Worm (Caenorhabditis elegans) whole organism, L2 larva: Measurements from ENCODE around the gene cyp-14A2.

Source experiments
- C34F6.9 ChIP-seq: fragments of 150-350 bp; optimal IDR thresholded peaks from 2 replicates; lab custom pipeline; 2014; ENCODE audit warnings: missing biosample characterization, missing genetic modification characterization
- F13H6.1 ChIP-seq: sonication (generic microtip); optimal IDR thresholded peaks from 2 replicates; lab custom pipeline; 2016; ENCODE audit warnings: missing genetic modification characterization, missing compliant biosample characterization
- R02D3.7 ChIP-seq: fragments of 150-350 bp; optimal IDR thresholded peaks from 2 replicates; lab custom pipeline; 2014; ENCODE audit warnings: missing biosample characterization, missing genetic modification characterization
- Y55F3AM.14 ChIP-seq: fragments of 200-800 bp; sonication (Bioruptor generic); optimal IDR thresholded peaks from 2 replicates; lab custom pipeline; 2018; ENCODE audit warnings: mild to moderate bottlenecking, missing genetic modification characterization, missing compliant biosample characterization
- ZK546.5 ChIP-seq: sonication (generic microtip); optimal IDR thresholded peaks from 2 replicates; lab custom pipeline; 2017; ENCODE audit warnings: missing biosample characterization, missing genetic modification characterization
- alr-1 ChIP-seq: fragments of 150-350 bp; optimal IDR thresholded peaks from 2 replicates; lab custom pipeline; 2014; ENCODE audit warnings: missing biosample characterization, missing genetic modification characterization
- ama-1 ChIP-seq: fragments of 150-350 bp; optimal IDR thresholded peaks from 2 replicates; lab custom pipeline; 2018; ENCODE audit warnings: inconsistent platforms
- ceh-16 ChIP-seq: fragments of 150-350 bp; optimal IDR thresholded peaks from 2 replicates; lab custom pipeline; 2014; ENCODE audit warnings: missing biosample characterization, missing genetic modification characterization
- ceh-82 ChIP-seq: fragments of 150-350 bp; optimal IDR thresholded peaks from 2 replicates; lab custom pipeline; 2014; ENCODE audit warnings: missing biosample characterization, missing genetic modification characterization
- crh-2 ChIP-seq: sonication (generic microtip); optimal IDR thresholded peaks from 2 replicates; lab custom pipeline; 2017; ENCODE audit warnings: missing biosample characterization, missing genetic modification characterization
- egl-27 ChIP-seq: sonication (generic microtip); optimal IDR thresholded peaks from 3 replicates; lab custom pipeline; 2017; ENCODE audit warnings: missing biosample characterization, missing genetic modification reagents, missing genetic modification characterization
- elt-1 ChIP-seq: fragments of 150-350 bp; optimal IDR thresholded peaks from 2 replicates; lab custom pipeline; 2014; ENCODE audit warnings: missing biosample characterization, missing genetic modification characterization
- elt-3 ChIP-seq: sonication (generic microtip); optimal IDR thresholded peaks from 2 replicates; lab custom pipeline; 2017; ENCODE audit warnings: missing biosample characterization, missing genetic modification characterization
- fos-1 ChIP-seq: fragments of 150-350 bp; optimal IDR thresholded peaks from 2 replicates; lab custom pipeline; 2014; ENCODE audit warnings: missing biosample characterization, missing genetic modification characterization
- gmeb-1 ChIP-seq: fragments of 150-350 bp; optimal IDR thresholded peaks from 2 replicates; lab custom pipeline; 2014; ENCODE audit warnings: missing biosample characterization, missing genetic modification characterization
- lin-11 ChIP-seq: fragments of 150-350 bp; sonication (generic microtip); optimal IDR thresholded peaks from 2 replicates; lab custom pipeline; 2014; ENCODE audit warnings: missing biosample characterization, missing genetic modification characterization, inconsistent platforms, mixed read lengths
- lsy-2 ChIP-seq, 2 experiments: fragments of 150-350 bp in 1 of 2; sonication (generic microtip) in 1 of 2; optimal IDR thresholded peaks; 2 replicates each; lab custom pipeline; 2014 to 2017; ENCODE audit warnings: missing biosample characterization in 2 of 2, missing genetic modification characterization in 2 of 2
- mdl-1 ChIP-seq, 2 experiments: fragments of 150-350 bp in 1 of 2; sonication (generic microtip) in 1 of 2; optimal IDR thresholded peaks; 2 replicates each; lab custom pipeline; 2017; ENCODE audit warnings: missing biosample characterization in 2 of 2, missing genetic modification characterization in 2 of 2
- nhr-11 ChIP-seq: fragments of 150-350 bp; optimal IDR thresholded peaks from 2 replicates; lab custom pipeline; 2014; ENCODE audit warnings: missing biosample characterization, missing genetic modification characterization
- nhr-129 ChIP-seq: fragments of 150-350 bp; optimal IDR thresholded peaks from 2 replicates; lab custom pipeline; 2014; ENCODE audit warnings: missing biosample characterization, missing genetic modification characterization
- nhr-21 ChIP-seq: fragments of 150-350 bp; optimal IDR thresholded peaks from 2 replicates; lab custom pipeline; 2014; ENCODE audit warnings: missing biosample characterization, missing genetic modification characterization
- nhr-23 ChIP-seq: fragments of 150-350 bp; optimal IDR thresholded peaks from 2 replicates; lab custom pipeline; 2014; ENCODE audit warnings: missing biosample characterization, missing genetic modification reagents, missing genetic modification characterization
- nhr-237 ChIP-seq: fragments of 150-350 bp; optimal IDR thresholded peaks from 2 replicates; lab custom pipeline; 2014; ENCODE audit warnings: missing biosample characterization, missing genetic modification characterization
- sem-4 ChIP-seq: fragments of 150-350 bp; optimal IDR thresholded peaks from 2 replicates; lab custom pipeline; 2014; ENCODE audit warnings: missing biosample characterization, missing genetic modification reagents, missing genetic modification characterization
- skn-1 ChIP-seq: sonication (generic microtip); optimal IDR thresholded peaks from 2 replicates; lab custom pipeline; 2017; ENCODE audit warnings: missing biosample characterization, missing genetic modification characterization
- sma-3 ChIP-seq: sonication (generic microtip); optimal IDR thresholded peaks from 2 replicates; lab custom pipeline; 2016; ENCODE audit warnings: missing genetic modification reagents, missing genetic modification characterization, missing compliant biosample characterization
- sma-9 ChIP-seq, 2 experiments: fragments of 150-350 bp in 1 of 2; sonication (generic microtip) in 1 of 2; optimal IDR thresholded peaks; 2 replicates each; lab custom pipeline; 2014 to 2016; ENCODE audit warnings: missing genetic modification characterization in 2 of 2, mild to moderate bottlenecking in 1 of 2, missing biosample characterization in 1 of 2, missing compliant biosample characterization in 1 of 2, missing genetic modification reagents in 1 of 2, moderate library complexity in 1 of 2
- unc-55 ChIP-seq: fragments of 150-350 bp; sonication (generic microtip); optimal IDR thresholded peaks from 3 replicates; lab custom pipeline; 2014; ENCODE audit warnings: missing biosample characterization, missing genetic modification reagents, missing genetic modification characterization
- zag-1 ChIP-seq: fragments of 150-350 bp; optimal IDR thresholded peaks from 2 replicates; lab custom pipeline; 2014; ENCODE audit warnings: missing biosample characterization, missing genetic modification characterization
- ztf-1 ChIP-seq: fragments of 200-800 bp; sonication (Bioruptor generic); conservative IDR thresholded peaks from 2 replicates; pipeline ENCODE4 v1.3.6; 2022; ENCODE audit warnings: missing genetic modification characterization, missing compliant biosample characterization
- ztf-11 ChIP-seq: sonication (generic microtip); optimal IDR thresholded peaks from 2 replicates; lab custom pipeline; 2017; ENCODE audit warnings: missing biosample characterization, missing genetic modification characterization
- ztf-4 ChIP-seq: fragments of 150-350 bp; optimal IDR thresholded peaks from 2 replicates; lab custom pipeline; 2014; ENCODE audit warnings: missing biosample characterization, missing genetic modification characterization

cyp-14A2 gene

ce11 chrX:13274102-13274501 is 4.6 kb upstream of the cyp-14A2 start, which contains the start of gene cyp-14A3:
cyp-14A3 (minus strand) TSS chrX:13274202.
- TF ChIP-seq nhr-129 (tag; lab: Kevin White, UChicago) (no peak), nhr-23 (tag; lab: Kevin White, UChicago) (no peak), nhr-11 (tag; lab: Kevin White, UChicago) (no peak), ama-1 (lab: Kevin White, UChicago) (no peak), crh-2 (no peak), zag-1 (tag; lab: Kevin White, UChicago) (no peak), sma-9 (GFP tag; optimal IDR thresholded peaks at IDR 0.05; lab: Kevin White, UChicago) (no peak), sma-9 (tag; optimal IDR thresholded peaks at IDR 0.05; lab: Kevin White, UChicago) (no peak), ztf-4 (tag; lab: Kevin White, UChicago) (no peak), Y55F3AM.14 (GFP tag; lab: Kevin White, UChicago) (no peak), ztf-1 (GFP tag; lab: Robert Waterston, UW) (no peak), ztf-11 (tag; lab: Kevin White, UChicago) (no peak), alr-1 (tag; lab: Kevin White, UChicago) (no peak), nhr-237 (tag; lab: Kevin White, UChicago) (no peak), ceh-82 (no peak), C34F6.9 (tag; lab: Kevin White, UChicago) (no peak)

DNA sequence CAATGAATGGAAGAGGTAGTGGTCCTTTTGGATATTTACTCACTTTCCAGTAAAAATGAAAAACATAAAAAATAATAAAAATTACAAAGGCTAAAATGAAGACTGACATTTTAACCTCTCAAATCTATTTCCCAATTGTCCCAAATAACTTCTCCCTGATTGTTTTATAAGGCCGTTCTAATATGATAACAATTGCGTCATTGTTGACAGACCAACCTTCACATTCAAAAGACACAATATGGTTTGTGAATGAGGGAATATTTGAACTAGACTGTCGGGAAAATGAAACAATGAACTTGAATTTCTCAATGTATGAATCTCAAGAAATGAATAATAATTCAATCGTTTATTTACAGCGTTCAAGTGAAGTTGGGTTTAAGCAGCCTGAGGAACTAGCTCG is 2.3 kb downstream of the cyp-14A2 start, which contains the start of gene cyp-14A1:
Gene cyp-14A1 (minus strand): TSS at position 126 of the 400 bp plus-strand sequence.
- peak; percentile 74 for TF ChIP-seq nhr-129 (tag; lab: Kevin White, UChicago)
- TF ChIP-seq ceh-82: no peak
- TF ChIP-seq, all 48 proteins: peak for 1

- TF ChIP-seq sem-4 (tag; lab: Kevin White, UChicago): peak; percentile 16
- TF ChIP-seq ztf-4 (tag; lab: Kevin White, UChicago): peak; percentile 35
- no peak for TF ChIP-seq nhr-237 (tag; lab: Kevin White, UChicago)
- TF ChIP-seq crh-2: peak; percentile 36
- peak; percentile 31 for TF ChIP-seq ceh-16 (tag; lab: Kevin White, UChicago)
- peak in 1 of 2 experiments; percentile 36 for TF ChIP-seq lsy-2 (tag; optimal IDR thresholded peaks at IDR 0.05; lab: Kevin White, UChicago)
- TF ChIP-seq unc-55: peak; percentile 66
- TF ChIP-seq egl-27 (tag; lab: Kevin White, UChicago): no peak
- TF ChIP-seq sma-9 (GFP tag; optimal IDR thresholded peaks at IDR 0.05; lab: Kevin White, UChicago): peak; percentile 68
- TF ChIP-seq sma-9 (tag; optimal IDR thresholded peaks at IDR 0.05; lab: Kevin White, UChicago): no peak
- peak; percentile 83 for TF ChIP-seq nhr-129 (tag; lab: Kevin White, UChicago)
- TF ChIP-seq Y55F3AM.14 (GFP tag; lab: Kevin White, UChicago): peak; percentile 23
- peak; percentile 36 for TF ChIP-seq C34F6.9 (tag; lab: Kevin White, UChicago)
- TF ChIP-seq F13H6.1 (tag; lab: Kevin White, UChicago): peak; percentile 65
- TF ChIP-seq skn-1: no peak
- TF ChIP-seq lin-11 (tag; lab: Kevin White, UChicago): peak; percentile 28
- no peak for TF ChIP-seq elt-1 (tag; lab: Kevin White, UChicago)
- peak; percentile 45 for TF ChIP-seq zag-1 (tag; lab: Kevin White, UChicago)
- TF ChIP-seq nhr-21 (tag; lab: Kevin White, UChicago): peak; percentile 42
- TF ChIP-seq elt-3: no peak
- peak; percentile 30 for TF ChIP-seq sma-3 (GFP tag; lab: Kevin White, UChicago)
- TF ChIP-seq fos-1 (tag; lab: Kevin White, UChicago): peak; percentile 19
- TF ChIP-seq gmeb-1 (tag; lab: Kevin White, UChicago): peak; percentile 19
- TF ChIP-seq, all 48 proteins: peak for 17
These were observed 4.9 kb downstream of the cyp-14A2 start for ce11 chrX:13264550-13264949.

ce11 chrX:13262195-13262594 is 7.3 kb downstream of the cyp-14A2 start, which contains the start of gene K09A11.1:
K09A11.1 (plus strand) TSS chrX:13262495.
- TF ChIP-seq nhr-237 (tag; lab: Kevin White, UChicago): no peak
- TF ChIP-seq mdl-1 (tag; optimal IDR thresholded peaks at IDR 0.05; lab: Kevin White, UChicago): no peak
- TF ChIP-seq ZK546.5 (tag; lab: Kevin White, UChicago): no peak
- TF ChIP-seq alr-1 (tag; lab: Kevin White, UChicago): no peak
- no peak for TF ChIP-seq R02D3.7 (tag; lab: Kevin White, UChicago)
- no peak for TF ChIP-seq sma-3 (GFP tag; lab: Kevin White, UChicago)
- TF ChIP-seq ceh-16 (tag; lab: Kevin White, UChicago): no peak
- no peak for TF ChIP-seq Y55F3AM.14 (GFP tag; lab: Kevin White, UChicago)
- TF ChIP-seq ztf-4 (tag; lab: Kevin White, UChicago): no peak
